Worm (Caenorhabditis elegans) whole organism, mixed stage, embryonic: ENCODE data around the gene Y51H7C.1.
"Not testable (repeated sequence)": the region's sequence is repeated elsewhere in the genome, so short reads cannot be mapped to it uniquely, and the experiment has no call there.

Source experiments
- M03D4.4 ChIP-seq: sonication (generic microtip); optimal IDR thresholded peaks from 2 replicates; lab custom pipeline; 2017; ENCODE audit warnings: mild to moderate bottlenecking, missing genetic modification characterization, missing compliant biosample characterization
- bed-3 ChIP-seq: fragments of 200-800 bp; sonication (Bioruptor generic); optimal IDR thresholded peaks from 3 replicates; lab custom pipeline; 2018; ENCODE audit warnings: mild to moderate bottlenecking, missing genetic modification characterization, moderate library complexity, missing compliant biosample characterization
- ceh-39 ChIP-seq: fragments of 150-350 bp; optimal IDR thresholded peaks from 2 replicates; lab custom pipeline; 2014; ENCODE audit warnings: missing biosample characterization, missing genetic modification characterization
- ceh-43 ChIP-seq: fragments of 200-800 bp; sonication (Bioruptor generic); optimal IDR thresholded peaks from 2 replicates; lab custom pipeline; 2018; ENCODE audit warnings: mild to moderate bottlenecking, missing genetic modification characterization, moderate library complexity, missing compliant biosample characterization
- ces-1 ChIP-seq: fragments of 150-350 bp; optimal IDR thresholded peaks from 2 replicates; lab custom pipeline; 2014; ENCODE audit warnings: missing biosample characterization, missing genetic modification reagents, missing genetic modification characterization
- cnd-1 ChIP-seq: fragments of 200-800 bp; sonication (Bioruptor generic); optimal IDR thresholded peaks from 2 replicates; lab custom pipeline; 2018; ENCODE audit warnings: mild to moderate bottlenecking, missing genetic modification characterization, missing compliant biosample characterization
- drap-1 ChIP-seq: fragments of 200-800 bp; sonication (Bioruptor generic); optimal IDR thresholded peaks from 3 replicates; lab custom pipeline; 2018; ENCODE audit warnings: mild to moderate bottlenecking, missing genetic modification characterization, missing compliant biosample characterization
- elt-1 ChIP-seq: sonication (generic microtip); optimal IDR thresholded peaks from 2 replicates; lab custom pipeline; 2017; ENCODE audit warnings: missing genetic modification characterization, mild to moderate bottlenecking, missing compliant biosample characterization, antibody characterized with exemption, moderate library complexity, borderline replicate concordance; ENCODE audit not compliant: insufficient read depth
- flh-1 ChIP-seq: fragments of 200-800 bp; sonication (Bioruptor generic); optimal IDR thresholded peaks from 2 replicates; lab custom pipeline; 2018; ENCODE audit warnings: mild to moderate bottlenecking, missing genetic modification characterization, moderate library complexity, missing compliant biosample characterization
- ham-2 ChIP-seq: fragments of 200-800 bp; sonication (Bioruptor generic); optimal IDR thresholded peaks from 2 replicates; lab custom pipeline; 2018; ENCODE audit warnings: mild to moderate bottlenecking, missing genetic modification characterization, missing compliant biosample characterization
- hlh-1 ChIP-seq: fragments of 150-350 bp; optimal IDR thresholded peaks from 2 replicates; lab custom pipeline; 2014; ENCODE audit warnings: missing biosample characterization, missing genetic modification reagents, missing genetic modification characterization
- lin-13 ChIP-seq: fragments of 150-350 bp; optimal IDR thresholded peaks from 2 replicates; lab custom pipeline; 2014; ENCODE audit warnings: missing biosample characterization, missing genetic modification characterization
- lin-32 ChIP-seq: fragments of 200-800 bp; sonication (Bioruptor generic); optimal IDR thresholded peaks from 2 replicates; lab custom pipeline; 2018; ENCODE audit warnings: mild to moderate bottlenecking, missing genetic modification characterization, missing compliant biosample characterization
- lsy-2 ChIP-seq: fragments of 150-350 bp; optimal IDR thresholded peaks from 2 replicates; lab custom pipeline; 2014; ENCODE audit warnings: missing biosample characterization, missing genetic modification characterization
- mab-5 ChIP-seq: fragments of 150-350 bp; optimal IDR thresholded peaks from 2 replicates; lab custom pipeline; 2014; ENCODE audit warnings: missing biosample characterization, missing genetic modification characterization
- mep-1 ChIP-seq: fragments of 150-350 bp; optimal IDR thresholded peaks from 2 replicates; lab custom pipeline; 2017; ENCODE audit warnings: missing biosample characterization, missing genetic modification reagents, missing genetic modification characterization, inconsistent platforms
- mls-2 ChIP-seq: sonication (generic microtip); optimal IDR thresholded peaks from 2 replicates; lab custom pipeline; 2016; ENCODE audit warnings: mild to moderate bottlenecking, missing genetic modification characterization, moderate library complexity, missing compliant biosample characterization
- nhr-2 ChIP-seq: fragments of 150-350 bp; optimal IDR thresholded peaks from 2 replicates; lab custom pipeline; 2014; ENCODE audit warnings: missing biosample characterization, missing genetic modification characterization
- nhr-237 ChIP-seq: fragments of 150-350 bp; optimal IDR thresholded peaks from 2 replicates; lab custom pipeline; 2014; ENCODE audit warnings: missing biosample characterization, missing genetic modification characterization
- nhr-28 ChIP-seq: fragments of 150-350 bp; optimal IDR thresholded peaks from 2 replicates; lab custom pipeline; 2014; ENCODE audit warnings: missing biosample characterization, missing genetic modification characterization
- sem-2 ChIP-seq: fragments of 200-800 bp; sonication (Bioruptor generic); optimal IDR thresholded peaks from 2 replicates; lab custom pipeline; 2018; ENCODE audit warnings: mild to moderate bottlenecking, missing genetic modification characterization, missing compliant biosample characterization
- snpc-4 ChIP-seq: fragments of 150-350 bp; optimal IDR thresholded peaks from 2 replicates; lab custom pipeline; 2014; ENCODE audit warnings: missing biosample characterization, missing genetic modification characterization
- sptf-1 ChIP-seq: sonication (generic microtip); optimal IDR thresholded peaks from 2 replicates; lab custom pipeline; 2017; ENCODE audit warnings: mild to moderate bottlenecking, missing genetic modification characterization, moderate library complexity, missing compliant biosample characterization
- tbx-8 ChIP-seq: fragments of 200-800 bp; sonication (Bioruptor generic); optimal IDR thresholded peaks from 2 replicates; lab custom pipeline; 2018; ENCODE audit warnings: mild to moderate bottlenecking, missing genetic modification characterization, moderate library complexity, missing compliant biosample characterization
- unc-39 ChIP-seq: fragments of 150-350 bp; optimal IDR thresholded peaks from 2 replicates; lab custom pipeline; 2014; ENCODE audit warnings: missing biosample characterization, missing genetic modification characterization
- unc-62 ChIP-seq: fragments of 150-350 bp; optimal IDR thresholded peaks from 2 replicates; lab custom pipeline; 2014; ENCODE audit warnings: missing biosample characterization, missing genetic modification reagents, missing genetic modification characterization
- ztf-11 ChIP-seq: fragments of 150-350 bp; optimal IDR thresholded peaks from 2 replicates; lab custom pipeline; 2014; ENCODE audit warnings: missing biosample characterization, missing genetic modification characterization

Gene Y51H7C.1

ce11 chrII:1438336-1438589, 29.3 kb upstream of the Y51H7C.1 start, which contains the start of gene Y51H7C.3:
Gene Y51H7C.3, plus strand, starts transcription at chrII:1438490.
- TF ChIP-seq unc-62 (GFP tag; lab: Kevin White, UChicago) = no peak
- TF ChIP-seq drap-1 (GFP tag; lab: Kevin White, UChicago) = no peak
- TF ChIP-seq nhr-2 (tag; lab: Kevin White, UChicago) = no peak
- no peak for TF ChIP-seq flh-1
- no peak for TF ChIP-seq bed-3 (GFP tag; lab: Kevin White, UChicago)
- TF ChIP-seq hlh-1 (tag; lab: Kevin White, UChicago) = no peak
- no peak for TF ChIP-seq unc-39 (tag; lab: Kevin White, UChicago)
- no peak for TF ChIP-seq snpc-4 (tag; lab: Kevin White, UChicago)
- TF ChIP-seq elt-1 = no peak
- no peak for TF ChIP-seq ztf-11 (tag; lab: Kevin White, UChicago)
- no peak for TF ChIP-seq lin-32 (GFP tag; lab: Kevin White, UChicago)
- no peak for TF ChIP-seq ceh-43 (GFP tag; lab: Kevin White, UChicago)
- TF ChIP-seq nhr-237 (tag; lab: Kevin White, UChicago) = no peak
- no peak for TF ChIP-seq ceh-39 (tag; lab: Kevin White, UChicago)
- TF ChIP-seq M03D4.4 (tag; lab: Kevin White, UChicago) = no peak
- no peak for TF ChIP-seq sem-2 (GFP tag; lab: Kevin White, UChicago)
- no peak for TF ChIP-seq cnd-1 (tag; lab: Kevin White, UChicago)
- TF ChIP-seq mep-1 = no peak
- TF ChIP-seq lsy-2 (tag; lab: Kevin White, UChicago) = no peak
- TF ChIP-seq mls-2 (tag; lab: Kevin White, UChicago) = no peak

DNA sequence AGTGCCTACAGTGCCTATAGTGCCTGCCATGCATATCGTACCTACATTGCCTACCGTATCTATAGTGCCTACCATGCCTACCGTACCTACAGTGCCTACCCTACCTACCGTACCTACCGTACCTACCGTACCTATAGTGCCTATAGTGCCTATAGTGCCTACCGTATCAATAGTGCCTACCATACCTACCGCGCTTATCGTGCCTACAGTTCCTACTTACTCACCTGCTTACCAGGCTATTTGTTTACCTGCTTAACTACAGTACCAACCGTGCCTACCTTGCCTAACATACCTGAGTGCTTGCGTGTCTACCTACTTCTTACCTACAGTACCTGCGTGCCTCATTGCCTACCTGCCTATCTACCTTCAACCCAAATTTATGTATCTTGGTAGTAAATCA, 26.0 kb upstream of the Y51H7C.1 start:
- TF ChIP-seq tbx-8 = no peak
- no peak for TF ChIP-seq ces-1 (GFP tag; lab: Kevin White, UChicago)
- no peak for TF ChIP-seq mls-2 (tag; lab: Kevin White, UChicago)
- no peak for TF ChIP-seq mab-5 (tag; lab: Kevin White, UChicago)
- TF ChIP-seq drap-1 (GFP tag; lab: Kevin White, UChicago) = no peak
- TF ChIP-seq M03D4.4 (tag; lab: Kevin White, UChicago) = no peak
- TF ChIP-seq mep-1 = no peak
- no peak for TF ChIP-seq ceh-39 (tag; lab: Kevin White, UChicago)
- TF ChIP-seq unc-62 (GFP tag; lab: Kevin White, UChicago) = no peak
- TF ChIP-seq cnd-1 (tag; lab: Kevin White, UChicago) = no peak
- no peak for TF ChIP-seq nhr-237 (tag; lab: Kevin White, UChicago)
- TF ChIP-seq ham-2 (GFP tag; lab: Kevin White, UChicago) = no peak

DNA sequence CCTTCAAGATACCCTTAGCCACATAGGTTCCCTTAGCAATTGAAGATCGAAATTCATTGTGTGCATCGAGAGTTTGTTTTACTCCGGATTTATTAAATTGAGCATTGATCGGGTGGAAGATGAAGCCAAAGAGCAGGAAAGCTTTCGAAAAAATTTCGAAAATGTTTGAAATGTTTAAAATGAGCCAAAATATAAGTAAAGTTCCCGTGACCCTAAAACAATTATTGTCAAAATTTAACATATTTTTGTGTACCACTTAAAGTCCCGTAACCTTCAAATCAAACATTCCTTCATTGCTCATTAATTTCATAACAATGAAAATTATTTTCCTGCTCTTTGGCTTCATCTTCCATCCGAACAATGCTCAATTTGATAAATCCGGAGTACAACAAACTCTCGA, 22.6 kb upstream of the Y51H7C.1 start, which contains the start of gene scl-17:
scl-17 (plus strand) TSS at position 301 of the 400 bp plus-strand sequence.
- TF ChIP-seq elt-1 (no peak), unc-62 (GFP tag; lab: Kevin White, UChicago) (no peak), ceh-43 (GFP tag; lab: Kevin White, UChicago) (no peak)

ce11 chrII:1446696-1447293, 20.7 kb upstream of the Y51H7C.1 start, which contains the start of gene Y51H7C.12:
Gene Y51H7C.12, minus strand, starts transcription at chrII:1446746.
- not testable (repeated sequence) for TF ChIP-seq M03D4.4, lin-13, lsy-2 (tag; lab: Kevin White, UChicago)

DNA sequence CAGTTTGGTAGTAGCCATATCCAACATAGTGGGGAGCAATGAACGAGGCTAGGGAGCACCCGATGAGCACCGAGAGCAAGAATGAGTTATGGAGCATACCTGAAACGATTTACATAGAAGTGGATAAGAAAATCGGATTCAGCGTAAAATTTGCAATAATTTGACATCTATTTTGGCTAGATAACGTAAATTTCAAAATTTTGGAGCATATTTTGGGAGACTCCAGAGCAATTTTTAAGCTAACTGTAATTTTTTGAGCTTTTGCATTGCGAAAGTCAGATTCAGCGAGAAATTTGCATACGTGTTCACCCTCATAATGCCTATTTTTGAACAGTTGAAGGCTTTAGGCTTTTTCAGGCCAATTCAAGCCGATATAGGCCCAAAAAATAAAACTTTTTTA, 1.1 kb upstream of the Y51H7C.1 start, which contains the start of gene Y51H7C.13:
Y51H7C.13 (minus strand) TSS at position 101 of the 400 bp plus-strand sequence.
- TF ChIP-seq flh-1 (no peak), lin-32 (GFP tag; lab: Kevin White, UChicago) (no peak), sptf-1 (tag; lab: Kevin White, UChicago) (no peak), snpc-4 (tag; lab: Kevin White, UChicago) (no peak), mls-2 (tag; lab: Kevin White, UChicago) (no peak)

DNA sequence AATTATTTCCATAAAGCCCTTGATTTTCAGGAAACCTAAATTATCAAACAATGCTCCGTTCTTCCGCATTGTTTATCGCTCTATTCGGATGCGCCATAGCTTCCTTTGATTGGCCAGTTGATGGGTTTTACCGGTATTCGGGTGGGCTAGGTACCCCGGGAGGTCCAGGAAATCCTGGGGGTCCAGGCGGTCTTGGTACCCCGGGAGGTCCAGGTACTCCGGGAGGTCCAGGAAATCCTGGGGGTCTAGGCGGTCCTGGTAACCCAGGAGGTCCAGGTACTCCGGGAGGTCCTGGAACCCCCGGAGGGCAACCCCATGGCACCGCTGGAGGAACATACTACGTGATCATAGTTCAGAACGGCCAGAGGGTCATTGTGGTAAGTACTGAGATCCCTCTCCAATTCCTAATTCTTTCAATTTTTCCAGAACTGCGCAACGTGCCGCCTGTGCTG, 3.0 kb downstream of the Y51H7C.1 start, which contains the start of gene H17B01.2:
H17B01.2 (plus strand) TSS at position 51 of the 452 bp plus-strand sequence.
- TF ChIP-seq nhr-237 (tag; lab: Kevin White, UChicago) (no peak), mls-2 (tag; lab: Kevin White, UChicago) (no peak), bed-3 (GFP tag; lab: Kevin White, UChicago) (no peak), unc-62 (GFP tag; lab: Kevin White, UChicago) (no peak), lin-32 (GFP tag; lab: Kevin White, UChicago) (no peak), sem-2 (GFP tag; lab: Kevin White, UChicago) (no peak), nhr-28 (tag; lab: Kevin White, UChicago) (no peak), tbx-8 (no peak)
